Worm (Caenorhabditis elegans) whole organism, L1 larva: ENCODE results near the gene C04G6.2.
A peak's percentile ranks its signal among the peaks of the same experiment; 100 is the strongest.

Source experiments
- C16A3.4 ChIP-seq: fragments of 150-350 bp; optimal IDR thresholded peaks from 2 replicates; lab custom pipeline; 2014; ENCODE audit warnings: missing biosample characterization, missing genetic modification characterization
- Y116A8C.19 ChIP-seq: sonication (generic microtip); optimal IDR thresholded peaks from 2 replicates; lab custom pipeline; 2016; ENCODE audit warnings: missing compliant biosample characterization, missing genetic modification characterization, borderline replicate concordance
- alr-1 ChIP-seq: fragments of 200-800 bp; sonication (Bioruptor generic); optimal IDR thresholded peaks from 2 replicates; lab custom pipeline; 2018; ENCODE audit warnings: borderline replicate concordance, mild to moderate bottlenecking, missing genetic modification characterization, missing compliant biosample characterization
- aly-2 ChIP-seq: fragments of 150-350 bp; optimal IDR thresholded peaks from 2 replicates; lab custom pipeline; 2014; ENCODE audit warnings: missing biosample characterization, missing genetic modification characterization
- blmp-1 ChIP-seq: fragments of 150-350 bp; optimal IDR thresholded peaks from 2 replicates; lab custom pipeline; 2014; ENCODE audit warnings: missing biosample characterization, missing genetic modification characterization
- ceh-63 ChIP-seq: fragments of 200-800 bp; sonication (Bioruptor generic); optimal IDR thresholded peaks from 2 replicates; lab custom pipeline; 2018; ENCODE audit warnings: mild to moderate bottlenecking, missing genetic modification characterization, missing compliant biosample characterization
- ceh-8 ChIP-seq: fragments of 200-800 bp; sonication (Bioruptor generic); optimal IDR thresholded peaks from 2 replicates; lab custom pipeline; 2018; ENCODE audit warnings: mild to moderate bottlenecking, missing genetic modification characterization, moderate library complexity, missing compliant biosample characterization
- ceh-82 ChIP-seq, 3 experiments: fragments of 150-350 bp in 1 of 3; sonication (generic microtip) in 2 of 3; optimal IDR thresholded peaks; 2 replicates each; lab custom pipeline; 2014 to 2017; ENCODE audit warnings: missing biosample characterization in 3 of 3, missing genetic modification characterization in 3 of 3
- ceh-88 ChIP-seq: fragments of 200-800 bp; sonication (Bioruptor generic); IDR thresholded peaks from 2 replicates; pipeline ENCODE4 v1.3.6; 2022; ENCODE audit warnings: missing genetic modification characterization, missing compliant biosample characterization
- ces-1 ChIP-seq: fragments of 150-350 bp; optimal IDR thresholded peaks from 2 replicates; lab custom pipeline; 2014; ENCODE audit warnings: missing biosample characterization, missing genetic modification reagents, missing genetic modification characterization
- dsc-1 ChIP-seq: sonication (generic microtip); optimal IDR thresholded peaks from 2 replicates; lab custom pipeline; 2016; ENCODE audit warnings: mild to moderate bottlenecking, missing genetic modification characterization, missing compliant biosample characterization
- efl-3 ChIP-seq: fragments of 200-800 bp; sonication (Bioruptor generic); optimal IDR thresholded peaks from 2 replicates; lab custom pipeline; 2018; ENCODE audit warnings: mild to moderate bottlenecking, missing genetic modification characterization, missing compliant biosample characterization
- elt-2 ChIP-seq: sonication (generic microtip); optimal IDR thresholded peaks from 2 replicates; lab custom pipeline; 2016; ENCODE audit warnings: missing genetic modification characterization, mild to moderate bottlenecking, inconsistent platforms, missing compliant biosample characterization, missing genetic modification reagents
- elt-3 ChIP-seq, 6 experiments: fragments of 150-350 bp in 1 of 6; sonication (generic microtip); optimal IDR thresholded peaks; 2 replicates each; lab custom pipeline; 2017 to 2018; ENCODE audit warnings: missing biosample characterization in 6 of 6, missing genetic modification characterization in 6 of 6, inconsistent platforms in 1 of 6
- ets-5 ChIP-seq: fragments of 200-800 bp; sonication (Bioruptor generic); IDR thresholded peaks from 2 replicates; pipeline ENCODE4 v1.3.6; 2022; ENCODE audit warnings: missing genetic modification characterization, missing compliant biosample characterization
- fkh-10 ChIP-seq: sonication (generic microtip); optimal IDR thresholded peaks from 2 replicates; lab custom pipeline; 2017; ENCODE audit warnings: missing biosample characterization, missing genetic modification reagents, missing genetic modification characterization
- fkh-8 ChIP-seq: sonication (generic microtip); optimal IDR thresholded peaks from 2 replicates; lab custom pipeline; 2016; ENCODE audit warnings: mild to moderate bottlenecking, missing genetic modification characterization, missing compliant biosample characterization
- grh-1 ChIP-seq: fragments of 200-800 bp; sonication (Bioruptor generic); IDR thresholded peaks from 2 replicates; pipeline ENCODE4 v1.3.6; 2022; ENCODE audit warnings: missing genetic modification reagents, missing genetic modification characterization, missing compliant biosample characterization
- hlh-17 ChIP-seq: fragments of 200-800 bp; sonication (Bioruptor generic); optimal IDR thresholded peaks from 2 replicates; lab custom pipeline; 2018; ENCODE audit warnings: missing genetic modification characterization, mild to moderate bottlenecking, missing compliant biosample characterization, moderate library complexity, borderline replicate concordance
- hlh-4 ChIP-seq: sonication (generic microtip); optimal IDR thresholded peaks from 2 replicates; lab custom pipeline; 2016; ENCODE audit warnings: mild to moderate bottlenecking, missing genetic modification characterization, missing compliant biosample characterization
- hpl-2 ChIP-seq: fragments of 150-350 bp; optimal IDR thresholded peaks from 2 replicates; lab custom pipeline; 2014; ENCODE audit warnings: missing biosample characterization, missing genetic modification reagents, missing genetic modification characterization
- irx-1 ChIP-seq: sonication (generic microtip); optimal IDR thresholded peaks from 2 replicates; lab custom pipeline; 2016; ENCODE audit warnings: missing genetic modification characterization, missing compliant biosample characterization
- isw-1 ChIP-seq: fragments of 200-800 bp; sonication (Bioruptor generic); IDR thresholded peaks from 2 replicates; pipeline ENCODE4 v1.3.6; 2022; ENCODE audit warnings: missing genetic modification characterization, missing compliant biosample characterization
- jun-1 ChIP-seq: fragments of 150-350 bp; optimal IDR thresholded peaks from 2 replicates; lab custom pipeline; 2014; ENCODE audit warnings: missing biosample characterization, missing genetic modification reagents, missing genetic modification characterization
- lin-13 ChIP-seq: fragments of 150-350 bp; optimal IDR thresholded peaks from 2 replicates; lab custom pipeline; 2014; ENCODE audit warnings: missing biosample characterization, missing genetic modification reagents, missing genetic modification characterization
- lin-15B ChIP-seq: fragments of 150-350 bp; sonication (generic microtip); optimal IDR thresholded peaks from 3 replicates; lab custom pipeline; 2014; ENCODE audit warnings: missing biosample characterization, missing genetic modification characterization
- lin-39 ChIP-seq: fragments of 150-350 bp; optimal IDR thresholded peaks from 2 replicates; lab custom pipeline; 2014; ENCODE audit warnings: missing biosample characterization, missing genetic modification reagents, missing genetic modification characterization
- lsy-2 ChIP-seq, 2 experiments: fragments of 150-350 bp; optimal IDR thresholded peaks; 2 replicates each; lab custom pipeline; 2014; ENCODE audit warnings: missing biosample characterization in 2 of 2, missing genetic modification characterization in 2 of 2
- mef-2 ChIP-seq: fragments of 150-350 bp; optimal IDR thresholded peaks from 2 replicates; lab custom pipeline; 2014; ENCODE audit warnings: missing biosample characterization, missing genetic modification characterization
- mep-1 ChIP-seq: fragments of 150-350 bp; optimal IDR thresholded peaks from 2 replicates; lab custom pipeline; 2014; ENCODE audit warnings: missing biosample characterization, missing genetic modification characterization
- nhr-11 ChIP-seq: fragments of 150-350 bp; optimal IDR thresholded peaks from 2 replicates; lab custom pipeline; 2014; ENCODE audit warnings: missing biosample characterization, missing genetic modification characterization
- nhr-12 ChIP-seq: sonication (generic microtip); optimal IDR thresholded peaks from 2 replicates; lab custom pipeline; 2017; ENCODE audit warnings: missing biosample characterization, missing genetic modification characterization
- nhr-19 ChIP-seq: fragments of 200-800 bp; sonication (Bioruptor generic); conservative IDR thresholded peaks from 2 replicates; pipeline ENCODE4 v1.3.6; 2022; ENCODE audit warnings: missing genetic modification characterization, missing compliant biosample characterization
- nhr-20 ChIP-seq: sonication (generic microtip); optimal IDR thresholded peaks from 2 replicates; lab custom pipeline; 2016; ENCODE audit warnings: mild to moderate bottlenecking, missing genetic modification characterization, missing compliant biosample characterization
- nhr-71 ChIP-seq: sonication (generic microtip); optimal IDR thresholded peaks from 2 replicates; lab custom pipeline; 2016; ENCODE audit warnings: mild to moderate bottlenecking, missing genetic modification characterization, moderate library complexity, missing compliant biosample characterization
- nhr-76 ChIP-seq: sonication (generic microtip); optimal IDR thresholded peaks from 2 replicates; lab custom pipeline; 2017; ENCODE audit warnings: missing biosample characterization, missing genetic modification characterization
- nhr-85 ChIP-seq: sonication (generic microtip); peaks from one replicate; lab custom pipeline; 2016; ENCODE audit warnings: missing genetic modification characterization, inconsistent platforms, missing compliant biosample characterization
- nhr-90 ChIP-seq: sonication (generic microtip); optimal IDR thresholded peaks from 2 replicates; lab custom pipeline; 2016; ENCODE audit warnings: mild to moderate bottlenecking, missing genetic modification characterization, missing compliant biosample characterization; ENCODE audit not compliant: poor library complexity
- pax-3 ChIP-seq: fragments of 200-800 bp; sonication (Bioruptor generic); optimal IDR thresholded peaks from 2 replicates; lab custom pipeline; 2018; ENCODE audit warnings: mild to moderate bottlenecking, missing genetic modification characterization, moderate library complexity, missing compliant biosample characterization
- sup-37 ChIP-seq: fragments of 200-800 bp; sonication (Bioruptor generic); optimal IDR thresholded peaks from 2 replicates; lab custom pipeline; 2018; ENCODE audit warnings: mild to moderate bottlenecking, missing genetic modification characterization, missing compliant biosample characterization
- swsn-7 ChIP-seq: sonication (generic microtip); optimal IDR thresholded peaks from 2 replicates; lab custom pipeline; 2016; ENCODE audit warnings: missing genetic modification characterization, missing compliant biosample characterization
- tbx-2 ChIP-seq: sonication (generic microtip); optimal IDR thresholded peaks from 2 replicates; lab custom pipeline; 2016; ENCODE audit warnings: missing genetic modification characterization, missing compliant biosample characterization
- unc-30 ChIP-seq: sonication (generic microtip); optimal IDR thresholded peaks from 2 replicates; lab custom pipeline; 2017; ENCODE audit warnings: missing biosample characterization, missing genetic modification characterization
- unc-98 ChIP-seq: fragments of 200-800 bp; sonication (Bioruptor generic); IDR thresholded peaks from 2 replicates; pipeline ENCODE4 v1.3.6; 2022; ENCODE audit warnings: missing genetic modification characterization, missing compliant biosample characterization
- vab-15 ChIP-seq: sonication (generic microtip); optimal IDR thresholded peaks from 2 replicates; lab custom pipeline; 2017; ENCODE audit warnings: missing genotype, mild to moderate bottlenecking, missing genetic modification characterization, missing compliant biosample characterization
- xbp-1 ChIP-seq: sonication (generic microtip); optimal IDR thresholded peaks from 2 replicates; lab custom pipeline; 2016; ENCODE audit warnings: missing genetic modification characterization, missing compliant biosample characterization
- zag-1 ChIP-seq: fragments of 150-350 bp; optimal IDR thresholded peaks from 2 replicates; lab custom pipeline; 2014; ENCODE audit warnings: missing biosample characterization, missing genetic modification characterization
- ztf-11 ChIP-seq, 2 experiments: sonication (generic microtip); optimal IDR thresholded peaks; 2 replicates each; lab custom pipeline; 2016 to 2017; ENCODE audit warnings: missing genetic modification characterization in 2 of 2, missing biosample characterization in 1 of 2, missing compliant biosample characterization in 1 of 2
- ztf-4 ChIP-seq: fragments of 150-350 bp; optimal IDR thresholded peaks from 2 replicates; lab custom pipeline; 2014; ENCODE audit warnings: missing biosample characterization, missing genetic modification characterization

The C04G6.2 gene

ce11 chrII:5048185-5048795, 44.7 kb upstream of the C04G6.2 start (continued):
- no peak for TF ChIP-seq fkh-8 (tag; lab: Kevin White, UChicago)
- TF ChIP-seq unc-98, result no peak
- TF ChIP-seq lin-15B (tag; lab: Kevin White, UChicago), result no peak
- no peak for TF ChIP-seq grh-1 (GFP tag; lab: Robert Waterston, UW)
- peak; percentile 23 for TF ChIP-seq nhr-71 (tag; lab: Kevin White, UChicago)
- TF ChIP-seq ceh-8 (GFP tag; lab: Kevin White, UChicago), result no peak
- no peak for TF ChIP-seq hpl-2 (GFP tag; lab: Kevin White, UChicago)
- TF ChIP-seq C16A3.4, result no peak
- no peak for TF ChIP-seq swsn-7 (tag; lab: Kevin White, UChicago)
- no peak for TF ChIP-seq ceh-88 (GFP tag; lab: Robert Waterston, UW)
- peak; percentile 12 for TF ChIP-seq blmp-1 (tag; lab: Kevin White, UChicago)
- TF ChIP-seq alr-1 (tag; lab: Kevin White, UChicago), result no peak
- no peak for TF ChIP-seq nhr-76 (tag; lab: Kevin White, UChicago)
- no peak for TF ChIP-seq elt-3 (tag; optimal IDR thresholded peaks at IDR 0.05; lab: Kevin White, UChicago)
- TF ChIP-seq mef-2 (tag; lab: Kevin White, UChicago), result no peak
- TF ChIP-seq ceh-63, result no peak
- TF ChIP-seq vab-15 (tag; lab: Kevin White, UChicago), result no peak
- no peak for TF ChIP-seq jun-1 (tag; lab: Kevin White, UChicago)
- TF ChIP-seq nhr-85 (tag; lab: Kevin White, UChicago), result peak; percentile 71
- TF ChIP-seq unc-30 (tag; lab: Kevin White, UChicago), result no peak
- TF ChIP-seq Y116A8C.19 (tag; lab: Kevin White, UChicago), result no peak
- TF ChIP-seq pax-3, result no peak
- no peak for TF ChIP-seq ztf-4 (tag; lab: Kevin White, UChicago)

- TF ChIP-seq xbp-1 (no peak), ceh-8 (GFP tag; lab: Kevin White, UChicago) (no peak), dsc-1 (tag; lab: Kevin White, UChicago) (no peak), hlh-17 (no peak), isw-1 (GFP tag; lab: Robert Waterston, UW) (no peak), ces-1 (GFP tag; lab: Kevin White, UChicago) (no peak), aly-2 (tag; lab: Kevin White, UChicago) (no peak), ztf-11 (tag; optimal IDR thresholded peaks at IDR 0.05; lab: Kevin White, UChicago) (no peak), tbx-2 (tag; lab: Kevin White, UChicago) (peak; percentile 34), C16A3.4 (no peak), fkh-8 (tag; lab: Kevin White, UChicago) (no peak), elt-2 (tag; lab: Kevin White, UChicago) (no peak), hlh-4 (tag; lab: Kevin White, UChicago) (no peak), efl-3 (GFP tag; lab: Kevin White, UChicago) (no peak), nhr-19 (GFP tag; lab: Robert Waterston, UW) (no peak), Y116A8C.19 (tag; lab: Kevin White, UChicago) (no peak), ceh-82 (tag; optimal IDR thresholded peaks at IDR 0.05; lab: Kevin White, UChicago) (no peak), nhr-11 (tag; lab: Kevin White, UChicago) (no peak), ets-5 (GFP tag; lab: Robert Waterston, UW) (no peak), pax-3 (no peak), nhr-12 (no peak), lin-13 (GFP tag; lab: Kevin White, UChicago) (no peak), irx-1 (tag; lab: Kevin White, UChicago) (no peak), nhr-20 (tag; lab: Kevin White, UChicago) (peak; percentile 38), grh-1 (GFP tag; lab: Robert Waterston, UW) (peak; percentile 48), lin-39 (tag; lab: Kevin White, UChicago) (no peak), mep-1 (tag; lab: Kevin White, UChicago) (peak; percentile 16), sup-37 (no peak), nhr-85 (tag; lab: Kevin White, UChicago) (peak; percentile 77), ceh-88 (GFP tag; lab: Robert Waterston, UW) (no peak), fkh-10 (GFP tag; lab: Kevin White, UChicago) (no peak), lsy-2 (tag; optimal IDR thresholded peaks at IDR 0.05; lab: Kevin White, UChicago) (peak in 1 of 2 experiments; percentile 15), zag-1 (tag; lab: Kevin White, UChicago) (no peak), swsn-7 (tag; lab: Kevin White, UChicago) (no peak), nhr-90 (tag; lab: Kevin White, UChicago) (peak; percentile 10), nhr-71 (tag; lab: Kevin White, UChicago) (no peak), ztf-4 (tag; lab: Kevin White, UChicago) (no peak)
These were observed 43.8 kb upstream of the C04G6.2 start for ce11 chrII:5049249-5049648.
